Fruit fly (Drosophila melanogaster) Kc167 (cell line): ENCODE measurements around the gene CG8891.

ENCODE experiments used
- Myc ChIP-seq: fragments of >200 bp; optimal IDR thresholded peaks from 2 replicates; lab custom pipeline; 2017; ENCODE audit warnings: missing external identifiers
- Sin3A ChIP-seq: fragments of >200 bp; optimal IDR thresholded peaks from 2 replicates; lab custom pipeline; 2018; ENCODE audit warnings: missing external identifiers
- h ChIP-seq: fragments of >200 bp; optimal IDR thresholded peaks from 3 replicates; lab custom pipeline; 2018; ENCODE audit warnings: missing external identifiers
- insv ChIP-seq: fragments of >200 bp; optimal IDR thresholded peaks from 3 replicates; lab custom pipeline; 2018; ENCODE audit warnings: missing external identifiers
- psq ChIP-seq: fragments of >200 bp; optimal IDR thresholded peaks from 2 replicates; lab custom pipeline; 2017; ENCODE audit warnings: missing external identifiers
- ttk ChIP-seq: sonication (Bioruptor generic); optimal IDR thresholded peaks from 2 replicates; lab custom pipeline; 2017; ENCODE audit warnings: missing external identifiers

Gene CG8891

dm6 chr2L:5003670-5004453 is 24.7 kb upstream of the CG8891 start:
- TF ChIP-seq ttk (lab: Kevin White, UChicago): no peak
- TF ChIP-seq psq (lab: Kevin White, UChicago): no peak
- TF ChIP-seq h (lab: Kevin White, UChicago): no peak
- TF ChIP-seq Sin3A: no peak
- no peak for TF ChIP-seq insv
- no peak for TF ChIP-seq Myc (lab: Kevin White, UChicago)

dm6 chr2L:5002711-5003402 is 23.7 kb upstream of the CG8891 start:
- no peak for TF ChIP-seq ttk (lab: Kevin White, UChicago)
- no peak for TF ChIP-seq Myc (lab: Kevin White, UChicago)
- no peak for TF ChIP-seq h (lab: Kevin White, UChicago)
- TF ChIP-seq psq (lab: Kevin White, UChicago): no peak
- no peak for TF ChIP-seq insv
- TF ChIP-seq Sin3A: no peak

DNA sequence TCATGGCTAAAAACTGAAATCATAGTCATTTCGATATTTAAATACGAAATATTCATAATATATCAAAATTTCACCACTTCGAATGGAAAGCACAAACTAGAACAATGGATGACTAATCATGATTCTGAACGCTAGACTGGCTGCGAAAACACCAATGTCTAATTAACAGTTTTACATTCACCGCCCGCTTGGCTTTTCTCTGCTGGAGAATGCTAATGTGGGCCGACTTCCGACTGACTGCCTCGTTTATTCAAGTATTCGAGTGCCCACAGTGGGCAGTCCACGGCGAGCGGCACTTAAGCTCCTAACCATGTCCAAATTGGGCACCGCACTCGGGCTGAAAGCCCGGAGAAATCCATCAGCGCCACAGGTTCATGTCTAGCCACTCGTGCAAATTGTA is 22.9 kb upstream of the CG8891 start:
- TF ChIP-seq Sin3A (no peak), insv (no peak), h (lab: Kevin White, UChicago) (no peak), Myc (lab: Kevin White, UChicago) (no peak), psq (lab: Kevin White, UChicago) (no peak), ttk (lab: Kevin White, UChicago) (no peak)

DNA sequence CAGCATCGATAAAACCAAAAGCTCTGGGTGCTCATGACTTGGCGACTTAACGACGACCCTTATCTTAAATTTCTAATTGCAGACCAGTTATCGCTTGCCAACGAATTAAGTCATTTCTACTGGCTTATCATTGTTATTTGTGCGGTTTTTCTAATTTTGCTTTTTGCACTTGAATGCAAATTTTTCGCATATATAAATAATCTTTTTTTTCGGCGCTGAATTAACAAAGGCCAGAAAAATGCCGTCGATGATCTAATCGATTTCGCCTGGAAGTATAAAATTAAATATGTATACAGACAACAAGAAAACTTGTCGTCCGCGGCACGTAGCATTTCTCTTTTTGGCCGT is 22.4 kb upstream of the CG8891 start:
- TF ChIP-seq Sin3A (no peak), h (lab: Kevin White, UChicago) (no peak), Myc (lab: Kevin White, UChicago) (no peak), psq (lab: Kevin White, UChicago) (no peak), insv (no peak), ttk (lab: Kevin White, UChicago) (no peak)

dm6 chr2L:5000919-5001581 is 21.9 kb upstream of the CG8891 start:
- TF ChIP-seq Sin3A (no peak), Myc (lab: Kevin White, UChicago) (no peak), psq (lab: Kevin White, UChicago) (no peak), ttk (lab: Kevin White, UChicago) (no peak), h (lab: Kevin White, UChicago) (no peak), insv (no peak)

DNA sequence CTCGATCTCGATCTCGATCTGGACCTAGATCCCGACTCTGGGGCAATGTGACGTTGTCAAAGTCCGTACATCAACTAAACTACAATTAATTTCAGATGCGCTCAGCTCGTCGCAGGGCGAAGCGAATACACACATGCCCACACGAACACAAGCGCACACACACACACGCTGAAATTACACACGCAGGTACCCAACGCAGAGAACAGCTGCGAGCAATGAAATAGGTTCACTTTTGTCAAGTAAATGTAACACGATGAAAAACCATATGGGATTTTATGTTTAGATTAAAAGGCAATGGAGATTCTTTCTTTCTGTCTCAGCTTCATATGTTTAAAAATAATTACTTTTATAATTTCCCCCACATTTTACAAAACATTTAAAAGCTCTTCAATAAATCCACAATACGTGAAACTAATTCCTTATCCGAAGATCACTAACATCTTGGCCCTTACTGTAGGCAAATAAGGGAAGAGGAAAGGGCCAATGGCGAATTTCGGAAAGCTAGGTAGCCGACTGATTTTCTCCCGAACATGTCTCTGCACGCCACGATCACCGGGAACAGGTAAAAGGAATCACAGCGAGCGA is 21.2 kb upstream of the CG8891 start:
- no peak for TF ChIP-seq h (lab: Kevin White, UChicago)
- no peak for TF ChIP-seq Sin3A
- no peak for TF ChIP-seq insv
- TF ChIP-seq Myc (lab: Kevin White, UChicago): no peak
- no peak for TF ChIP-seq psq (lab: Kevin White, UChicago)
- TF ChIP-seq ttk (lab: Kevin White, UChicago): no peak

- TF ChIP-seq insv (no peak), ttk (lab: Kevin White, UChicago) (no peak), Sin3A (no peak), psq (lab: Kevin White, UChicago) (no peak), Myc (lab: Kevin White, UChicago) (no peak), h (lab: Kevin White, UChicago) (no peak)
Observed at dm6 chr2L:4999389-5000032, 20.3 kb upstream of the CG8891 start.

DNA sequence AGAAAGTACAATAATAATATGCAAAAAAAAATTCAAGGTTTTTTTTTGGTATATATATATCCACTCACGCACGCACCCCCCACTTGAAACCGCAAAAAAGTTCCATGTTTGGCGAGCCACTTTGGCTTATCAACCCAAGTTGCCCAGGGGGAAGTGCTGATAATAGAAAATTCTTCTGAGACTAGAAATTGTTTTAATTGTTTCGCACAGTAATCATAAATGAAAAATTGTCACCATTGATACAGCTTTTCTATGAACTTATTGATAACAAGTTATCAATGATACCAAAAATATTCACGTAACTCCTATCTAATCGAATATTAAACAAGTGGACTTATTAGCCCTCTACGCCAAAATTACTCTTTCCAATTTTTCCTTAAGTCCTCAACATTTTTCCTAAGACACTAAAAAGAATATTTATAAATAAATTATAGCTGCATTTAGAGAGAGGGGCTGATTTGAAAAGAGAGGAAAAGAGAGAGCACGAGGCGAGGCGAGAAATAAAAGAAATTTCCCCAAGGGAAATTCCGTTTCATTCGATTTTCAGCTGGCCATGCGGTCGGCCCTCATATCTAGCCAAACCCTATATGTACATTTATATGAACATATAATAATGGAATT is 19.5 kb upstream of the CG8891 start:
- no peak for TF ChIP-seq h (lab: Kevin White, UChicago)
- no peak for TF ChIP-seq Sin3A
- TF ChIP-seq Myc (lab: Kevin White, UChicago): no peak
- no peak for TF ChIP-seq insv
- no peak for TF ChIP-seq psq (lab: Kevin White, UChicago)
- no peak for TF ChIP-seq ttk (lab: Kevin White, UChicago)

DNA sequence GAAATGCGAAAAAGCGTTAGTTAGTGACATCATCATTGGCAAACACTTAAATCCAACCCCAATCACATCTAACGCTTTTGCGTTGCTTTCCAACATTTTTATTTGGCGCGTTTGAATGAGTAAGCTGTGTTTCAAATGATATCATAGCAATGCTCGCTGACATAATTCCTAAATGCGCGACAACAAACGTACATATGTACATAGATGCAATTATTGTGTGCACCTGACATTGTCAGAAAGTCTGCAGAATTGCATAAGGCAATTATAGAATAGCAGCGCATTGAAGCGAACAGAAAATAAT is 19.0 kb upstream of the CG8891 start:
- no peak for TF ChIP-seq insv
- no peak for TF ChIP-seq psq (lab: Kevin White, UChicago)

DNA sequence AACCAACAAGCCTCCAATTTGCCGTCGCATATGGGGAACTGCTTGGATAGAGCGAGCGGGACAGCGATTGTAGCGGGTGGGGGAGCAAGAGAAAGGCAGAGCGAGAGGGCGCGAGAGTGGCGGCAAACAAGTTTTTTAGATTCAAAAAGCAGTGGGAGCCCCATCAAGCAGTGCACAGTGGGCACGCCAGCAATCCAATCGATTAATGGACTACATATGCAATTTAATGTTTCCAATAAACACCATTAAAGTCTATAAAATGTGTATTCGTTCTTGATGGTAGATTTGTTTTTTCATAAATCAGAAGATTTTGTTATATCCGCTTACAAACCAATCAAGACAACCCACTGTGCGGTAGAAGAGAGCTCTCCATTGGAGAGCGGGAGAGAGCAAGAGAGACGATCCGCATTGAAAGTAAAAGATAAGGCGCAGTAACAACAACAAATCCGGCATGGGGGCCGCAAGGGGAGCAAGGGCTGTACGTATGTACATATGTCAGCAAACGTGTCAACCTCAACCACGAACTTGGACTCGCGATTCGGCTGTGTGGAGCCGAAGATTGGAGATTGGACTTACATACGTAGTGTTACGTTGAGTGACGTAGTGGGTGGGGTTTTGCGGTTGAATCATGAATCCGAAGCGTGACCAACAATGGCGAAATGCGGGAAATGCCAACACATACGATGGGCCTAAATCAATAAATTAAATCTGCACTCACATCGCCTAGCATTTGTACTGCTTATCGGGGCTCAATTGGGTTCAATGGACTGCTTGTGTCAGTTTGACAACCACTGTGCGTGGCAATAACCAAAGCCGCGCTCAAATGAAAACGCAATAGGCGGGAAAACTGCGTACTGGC is 18.5 kb upstream of the CG8891 start:
- TF ChIP-seq Myc (lab: Kevin White, UChicago): no peak
